Worm (Caenorhabditis elegans) whole organism, mixed stage, embryonic: Measurements from ENCODE around the gene ttr-17.

Experiments used
- blmp-1 ChIP-seq: fragments of 150-350 bp; optimal IDR thresholded peaks from 2 replicates; lab custom pipeline; 2014; ENCODE audit warnings: missing biosample characterization, missing genetic modification characterization
- ceh-39 ChIP-seq: fragments of 150-350 bp; optimal IDR thresholded peaks from 2 replicates; lab custom pipeline; 2014; ENCODE audit warnings: missing biosample characterization, missing genetic modification characterization
- ceh-43 ChIP-seq: fragments of 200-800 bp; sonication (Bioruptor generic); optimal IDR thresholded peaks from 2 replicates; lab custom pipeline; 2018; ENCODE audit warnings: mild to moderate bottlenecking, missing genetic modification characterization, moderate library complexity, missing compliant biosample characterization
- ceh-83 ChIP-seq: fragments of 200-800 bp; sonication (Bioruptor generic); optimal IDR thresholded peaks from 2 replicates; lab custom pipeline; 2018; ENCODE audit warnings: mild to moderate bottlenecking, missing genetic modification characterization, missing compliant biosample characterization
- ces-1 ChIP-seq: fragments of 150-350 bp; optimal IDR thresholded peaks from 2 replicates; lab custom pipeline; 2014; ENCODE audit warnings: missing biosample characterization, missing genetic modification reagents, missing genetic modification characterization
- cnd-1 ChIP-seq: fragments of 200-800 bp; sonication (Bioruptor generic); optimal IDR thresholded peaks from 2 replicates; lab custom pipeline; 2018; ENCODE audit warnings: mild to moderate bottlenecking, missing genetic modification characterization, missing compliant biosample characterization
- drap-1 ChIP-seq: fragments of 200-800 bp; sonication (Bioruptor generic); optimal IDR thresholded peaks from 3 replicates; lab custom pipeline; 2018; ENCODE audit warnings: mild to moderate bottlenecking, missing genetic modification characterization, missing compliant biosample characterization
- elt-1 ChIP-seq: sonication (generic microtip); optimal IDR thresholded peaks from 2 replicates; lab custom pipeline; 2017; ENCODE audit warnings: missing genetic modification characterization, mild to moderate bottlenecking, missing compliant biosample characterization, antibody characterized with exemption, moderate library complexity, borderline replicate concordance; ENCODE audit not compliant: insufficient read depth
- elt-3 ChIP-seq: fragments of 150-350 bp; optimal IDR thresholded peaks from 2 replicates; lab custom pipeline; 2014; ENCODE audit warnings: missing biosample characterization, missing genetic modification characterization
- hlh-1 ChIP-seq: fragments of 150-350 bp; optimal IDR thresholded peaks from 2 replicates; lab custom pipeline; 2014; ENCODE audit warnings: missing biosample characterization, missing genetic modification reagents, missing genetic modification characterization
- lin-13 ChIP-seq: fragments of 150-350 bp; optimal IDR thresholded peaks from 2 replicates; lab custom pipeline; 2014; ENCODE audit warnings: missing biosample characterization, missing genetic modification characterization
- mab-5 ChIP-seq: fragments of 150-350 bp; optimal IDR thresholded peaks from 2 replicates; lab custom pipeline; 2014; ENCODE audit warnings: missing biosample characterization, missing genetic modification characterization
- mep-1 ChIP-seq: fragments of 150-350 bp; optimal IDR thresholded peaks from 2 replicates; lab custom pipeline; 2017; ENCODE audit warnings: missing biosample characterization, missing genetic modification reagents, missing genetic modification characterization, inconsistent platforms
- mls-2 ChIP-seq: sonication (generic microtip); optimal IDR thresholded peaks from 2 replicates; lab custom pipeline; 2016; ENCODE audit warnings: mild to moderate bottlenecking, missing genetic modification characterization, moderate library complexity, missing compliant biosample characterization
- nhr-12 ChIP-seq: fragments of 150-350 bp; optimal IDR thresholded peaks from 2 replicates; lab custom pipeline; 2014; ENCODE audit warnings: missing biosample characterization, missing genetic modification characterization
- nhr-237 ChIP-seq: fragments of 150-350 bp; optimal IDR thresholded peaks from 2 replicates; lab custom pipeline; 2014; ENCODE audit warnings: missing biosample characterization, missing genetic modification characterization
- nhr-28 ChIP-seq: fragments of 150-350 bp; optimal IDR thresholded peaks from 2 replicates; lab custom pipeline; 2014; ENCODE audit warnings: missing biosample characterization, missing genetic modification characterization
- nhr-76 ChIP-seq: sonication (generic microtip); optimal IDR thresholded peaks from 2 replicates; lab custom pipeline; 2017; ENCODE audit warnings: missing biosample characterization, missing genetic modification characterization
- pha-4 ChIP-seq: fragments of 150-350 bp; optimal IDR thresholded peaks from 2 replicates; lab custom pipeline; 2018; ENCODE audit warnings: missing biosample characterization, missing genetic modification reagents, missing genetic modification characterization
- sem-2 ChIP-seq: fragments of 200-800 bp; sonication (Bioruptor generic); optimal IDR thresholded peaks from 2 replicates; lab custom pipeline; 2018; ENCODE audit warnings: mild to moderate bottlenecking, missing genetic modification characterization, missing compliant biosample characterization
- snpc-4 ChIP-seq: fragments of 150-350 bp; optimal IDR thresholded peaks from 2 replicates; lab custom pipeline; 2014; ENCODE audit warnings: missing biosample characterization, missing genetic modification characterization
- sptf-1 ChIP-seq: sonication (generic microtip); optimal IDR thresholded peaks from 2 replicates; lab custom pipeline; 2017; ENCODE audit warnings: mild to moderate bottlenecking, missing genetic modification characterization, moderate library complexity, missing compliant biosample characterization
- tbx-8 ChIP-seq: fragments of 200-800 bp; sonication (Bioruptor generic); optimal IDR thresholded peaks from 2 replicates; lab custom pipeline; 2018; ENCODE audit warnings: mild to moderate bottlenecking, missing genetic modification characterization, moderate library complexity, missing compliant biosample characterization
- unc-120 ChIP-seq: sonication (generic microtip); optimal IDR thresholded peaks from 2 replicates; lab custom pipeline; 2017; ENCODE audit warnings: missing genetic modification characterization, missing compliant biosample characterization; ENCODE audit not compliant: poor library complexity, severe bottlenecking
- unc-39 ChIP-seq: fragments of 150-350 bp; optimal IDR thresholded peaks from 2 replicates; lab custom pipeline; 2014; ENCODE audit warnings: missing biosample characterization, missing genetic modification characterization
- unc-62 ChIP-seq: fragments of 150-350 bp; optimal IDR thresholded peaks from 2 replicates; lab custom pipeline; 2014; ENCODE audit warnings: missing biosample characterization, missing genetic modification reagents, missing genetic modification characterization
- zip-8 ChIP-seq: fragments of 150-350 bp; optimal IDR thresholded peaks from 2 replicates; lab custom pipeline; 2014; ENCODE audit warnings: missing biosample characterization, missing genetic modification characterization
- ztf-11 ChIP-seq: fragments of 150-350 bp; optimal IDR thresholded peaks from 2 replicates; lab custom pipeline; 2014; ENCODE audit warnings: missing biosample characterization, missing genetic modification characterization

Gene ttr-17

DNA sequence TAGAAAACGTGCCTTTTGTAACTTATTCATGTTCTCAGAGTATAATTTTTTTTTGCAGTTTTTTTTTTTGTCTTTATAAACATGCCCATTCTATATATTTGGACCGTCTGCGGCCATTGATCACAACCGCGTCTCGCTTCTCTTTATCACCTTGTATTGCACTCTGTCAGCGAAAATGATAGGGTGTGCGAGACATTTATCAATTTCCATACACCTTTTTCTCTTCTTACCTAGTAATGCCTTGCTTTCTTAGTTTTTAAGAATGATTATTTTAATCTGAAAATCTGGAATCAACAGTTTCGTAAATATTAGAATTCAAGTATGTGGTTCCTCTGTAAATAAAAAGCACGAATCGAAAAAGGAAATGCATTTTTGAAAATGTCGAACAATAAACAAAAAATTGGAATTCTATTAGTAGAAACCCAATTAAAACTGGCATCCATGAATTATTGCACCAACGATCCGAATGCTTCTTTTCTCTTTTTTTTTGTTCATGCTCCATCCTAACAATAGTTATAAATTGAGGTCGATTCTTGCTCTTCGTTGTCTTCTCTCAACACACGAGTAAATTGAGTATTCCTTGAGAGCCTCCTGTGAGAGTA is 29.6 kb downstream of the ttr-17 start:
- TF ChIP-seq mab-5 (no peak), ceh-83 (GFP tag; lab: Kevin White, UChicago) (no peak), nhr-12 (tag; lab: Kevin White, UChicago) (no peak), tbx-8 (GFP tag; lab: Kevin White, UChicago) (no peak), ces-1 (GFP tag; lab: Kevin White, UChicago) (peak; percentile 40), mls-2 (no peak), cnd-1 (tag; lab: Kevin White, UChicago) (no peak), nhr-76 (tag; lab: Kevin White, UChicago) (no peak)

- TF ChIP-seq hlh-1: peak; percentile 3
- TF ChIP-seq cnd-1 (tag; lab: Kevin White, UChicago): no peak
- TF ChIP-seq mep-1 (tag; lab: Kevin White, UChicago): peak; percentile 5
- peak; percentile 80 for TF ChIP-seq lin-13 (tag; lab: Kevin White, UChicago)
- TF ChIP-seq, all 35 proteins: peak for 3
These were observed 30.6 kb downstream of the ttr-17 start, which contains the start of gene fkb-1 for ce11 chrIV:11036222-11036621. fkb-1 (plus strand) TSS chrIV:11036582.

DNA sequence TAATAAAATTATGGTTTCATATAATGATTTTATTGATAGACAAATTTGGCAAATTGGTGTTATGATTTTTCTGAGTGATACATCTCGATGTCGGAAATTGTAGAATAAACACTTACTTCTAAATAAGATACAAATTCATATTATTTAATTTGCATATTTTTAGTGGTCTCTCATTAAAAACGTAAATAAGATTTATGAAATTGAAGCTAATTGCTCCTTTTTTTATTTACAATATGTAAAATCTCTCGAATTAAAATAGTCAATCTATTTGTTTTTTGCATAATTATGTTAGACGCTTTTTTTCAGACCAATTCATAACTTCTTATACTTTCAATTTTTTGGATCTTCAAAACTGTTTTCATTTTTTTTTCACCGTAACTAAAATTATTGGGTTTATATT is 34.5 kb downstream of the ttr-17 start, which contains the start of gene hrg-6:
TSS of gene hrg-6 (plus strand) at position 301 of the 400 bp plus-strand sequence.
- TF ChIP-seq nhr-28 (tag; lab: Kevin White, UChicago) (no peak), lin-13 (tag; lab: Kevin White, UChicago) (no peak)

DNA sequence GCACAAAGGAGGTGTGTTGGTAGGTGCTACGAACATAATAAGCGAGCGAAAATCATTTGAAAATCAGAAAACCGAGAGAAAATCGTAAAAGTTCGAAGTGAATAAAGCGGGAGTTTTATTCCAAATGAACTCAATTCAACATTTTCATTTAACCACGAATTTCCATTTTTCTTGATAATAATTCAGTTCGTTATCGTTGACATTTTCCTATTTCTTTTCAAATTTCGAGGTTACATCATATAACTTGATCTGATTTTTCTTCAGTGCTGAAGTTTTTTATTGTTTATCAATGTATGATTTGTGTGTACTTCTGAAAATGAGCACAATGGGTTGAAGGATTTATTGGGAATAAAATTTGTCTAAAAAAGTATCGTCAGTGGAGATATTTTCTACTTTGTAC is 35.2 kb downstream of the ttr-17 start:
- TF ChIP-seq elt-3 (tag; lab: Kevin White, UChicago): no peak
- TF ChIP-seq nhr-28 (tag; lab: Kevin White, UChicago): no peak
- TF ChIP-seq drap-1 (GFP tag; lab: Kevin White, UChicago): no peak
- TF ChIP-seq sptf-1 (tag; lab: Kevin White, UChicago): no peak
- TF ChIP-seq hlh-1: no peak
- no peak for TF ChIP-seq nhr-237 (tag; lab: Kevin White, UChicago)
- no peak for TF ChIP-seq elt-1 (tag; lab: Kevin White, UChicago)

- TF ChIP-seq mab-5: no peak
- TF ChIP-seq ztf-11 (tag; lab: Kevin White, UChicago): no peak
- TF ChIP-seq drap-1 (GFP tag; lab: Kevin White, UChicago): no peak
- no peak for TF ChIP-seq unc-62 (GFP tag; lab: Kevin White, UChicago)
- TF ChIP-seq unc-120 (tag; lab: Kevin White, UChicago): no peak
- TF ChIP-seq elt-1 (tag; lab: Kevin White, UChicago): no peak
- TF ChIP-seq ceh-83 (GFP tag; lab: Kevin White, UChicago): no peak
- TF ChIP-seq nhr-12 (tag; lab: Kevin White, UChicago): no peak
- TF ChIP-seq mls-2: no peak
- TF ChIP-seq hlh-1: no peak
- TF ChIP-seq, all 35 proteins: peak for 0
These were observed 35.9 kb downstream of the ttr-17 start, which contains the start of gene hrg-4 for ce11 chrIV:11030893-11031292. hrg-4 (minus strand) TSS chrIV:11030993.

DNA sequence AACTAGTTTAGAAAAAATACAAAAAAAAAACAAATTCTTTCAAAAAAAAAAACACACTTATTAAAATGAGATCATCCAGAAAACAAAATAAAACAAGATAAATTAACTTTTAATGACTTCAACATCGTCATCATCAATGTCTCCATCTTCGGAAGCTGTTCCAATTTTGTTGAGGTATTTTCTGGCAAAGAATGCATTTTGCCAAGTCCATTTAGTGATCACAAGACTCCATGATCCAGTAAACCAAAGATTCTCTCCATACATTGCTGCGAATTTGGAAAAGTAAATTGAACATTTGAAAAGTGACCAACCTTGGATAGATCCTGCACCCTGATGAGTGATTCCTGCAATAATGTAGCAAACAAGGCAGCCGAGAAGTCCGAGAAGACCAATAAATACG is 36.7 kb downstream of the ttr-17 start:
- TF ChIP-seq snpc-4 (tag; lab: Kevin White, UChicago) (no peak), nhr-76 (tag; lab: Kevin White, UChicago) (no peak), sem-2 (no peak), nhr-12 (tag; lab: Kevin White, UChicago) (no peak), ceh-39 (tag; lab: Kevin White, UChicago) (no peak), unc-39 (no peak), zip-8 (no peak), blmp-1 (tag; lab: Kevin White, UChicago) (no peak), unc-120 (tag; lab: Kevin White, UChicago) (no peak), hlh-1 (no peak), pha-4 (no peak), ceh-43 (GFP tag; lab: Kevin White, UChicago) (no peak), elt-3 (tag; lab: Kevin White, UChicago) (no peak), nhr-237 (tag; lab: Kevin White, UChicago) (no peak)
